Worm (Caenorhabditis elegans): Measurements from ENCODE around the gene clec-52.

- no peak for TF ChIP-seq flt-1 (GFP tag; IDR thresholded peaks at IDR 0.05)
- no peak for TF ChIP-seq med-1 (GFP tag; optimal IDR thresholded peaks at IDR 0.05; ENCODE audit: insufficient read depth)
- TF ChIP-seq T22C8.4 (GFP tag; IDR thresholded peaks at IDR 0.05): no peak
- TF ChIP-seq tab-1 (GFP tag; IDR thresholded peaks at IDR 0.05): 0 out of 2 replicates have a peak, but pooled peaks have one; percentile 16
Observed at ce11 chrIV:8136005-8136512, 32.5 kb downstream of the clec-52 start, which contains the start of the genes isp-1 and islo-1.
